Worm (Caenorhabditis elegans): ENCODE results near the gene C34F6.5.

C34F6.5 gene

DNA sequence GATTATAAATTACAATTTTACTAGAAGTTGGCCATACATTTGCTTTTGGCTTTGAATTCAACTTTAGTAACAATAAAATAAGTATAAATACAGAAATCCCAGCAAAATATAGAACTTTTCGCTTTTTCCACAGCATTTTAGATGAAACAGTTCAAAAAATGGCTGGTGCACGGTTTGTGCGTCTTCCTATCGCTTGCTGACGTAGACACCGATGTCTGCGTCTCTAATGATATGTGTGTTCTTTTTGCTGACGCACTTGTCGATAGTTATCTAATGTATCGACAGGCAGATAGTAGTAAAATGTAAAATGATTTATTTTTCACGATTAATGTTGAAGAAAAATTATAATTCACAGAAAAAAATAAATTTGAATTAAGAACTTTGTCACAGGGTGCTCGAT, 1.7 kb downstream of the C34F6.5 start, which contains the start of gene hst-2 (continued):
- no peak for TF ChIP-seq nhr-23 (tag; optimal IDR thresholded peaks at IDR 0.05)
- peak; percentile 79 to 94 for TF ChIP-seq lsy-2 (tag; optimal IDR thresholded peaks at IDR 0.05)
- TF ChIP-seq ZK546.5 (tag; optimal IDR thresholded peaks at IDR 0.05) = no peak
- peak; percentile 46 for TF ChIP-seq lin-11 (tag; optimal IDR thresholded peaks at IDR 0.05)
- peak; percentile 90 for TF ChIP-seq nhr-129 (tag; optimal IDR thresholded peaks at IDR 0.05)
- no peak for TF ChIP-seq mbf-1 (tag; optimal IDR thresholded peaks at IDR 0.05)
- peak; percentile 91 for TF ChIP-seq mab-5 (tag; optimal IDR thresholded peaks at IDR 0.05)
- no peak for TF ChIP-seq nhr-11 (tag; optimal IDR thresholded peaks at IDR 0.05)
- peak in 1 of 2 experiments; percentile 66 for TF ChIP-seq mdl-1 (tag; optimal IDR thresholded peaks at IDR 0.05)
- TF ChIP-seq elt-3 (tag; optimal IDR thresholded peaks at IDR 0.05) = no peak
- TF ChIP-seq R02D3.7 (tag; optimal IDR thresholded peaks at IDR 0.05) = peak; percentile 34
- TF ChIP-seq lin-39 (tag; optimal IDR thresholded peaks at IDR 0.05) = peak; percentile 10

ce11 chrX:11203773-11204172, 4.9 kb downstream of the C34F6.5 start, which contains the start of gene C34F6.11:
Gene C34F6.11, minus strand, starts transcription at chrX:11203932.
- TF ChIP-seq sma-3 (GFP tag; optimal IDR thresholded peaks at IDR 0.05) (no peak), crh-2 (tag; optimal IDR thresholded peaks at IDR 0.05) (peak; percentile 23), fos-1 (tag; optimal IDR thresholded peaks at IDR 0.05) (peak; percentile 39)

DNA sequence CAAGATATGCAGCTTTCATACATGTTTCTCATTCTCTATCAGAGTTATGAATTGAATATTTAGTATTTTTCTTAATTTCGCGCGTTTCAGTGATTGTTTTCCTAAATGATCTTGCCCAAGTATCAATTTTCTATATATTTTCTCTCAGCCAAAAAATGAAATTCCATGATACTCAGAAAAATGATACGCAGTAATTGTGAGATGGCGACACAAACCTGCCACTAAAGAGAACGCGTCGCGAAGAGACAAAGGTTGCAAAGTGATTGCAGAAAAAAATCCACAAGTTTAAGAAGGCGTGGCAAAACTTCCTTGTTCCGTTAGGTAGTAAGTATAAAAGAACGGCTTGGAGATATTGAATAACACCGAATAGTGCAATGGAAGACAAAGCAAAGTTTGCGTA, 7.5 kb downstream of the C34F6.5 start, which contains the start of gene col-179:
col-179 (plus strand) TSS at position 301 of the 400 bp plus-strand sequence.
- TF ChIP-seq C34F6.9 (tag; optimal IDR thresholded peaks at IDR 0.05) (no peak), aly-2 (tag; optimal IDR thresholded peaks at IDR 0.05) (no peak), gmeb-1 (tag; optimal IDR thresholded peaks at IDR 0.05) (no peak), nhr-6 (tag; optimal IDR thresholded peaks at IDR 0.05) (no peak), unc-55 (GFP tag; optimal IDR thresholded peaks at IDR 0.05) (no peak), ztf-1 (GFP tag; conservative IDR thresholded peaks at IDR 0.05) (no peak), nhr-129 (tag; optimal IDR thresholded peaks at IDR 0.05) (no peak), peb-1 (tag; optimal IDR thresholded peaks at IDR 0.05) (no peak), unc-62 (GFP tag; optimal IDR thresholded peaks at IDR 0.05) (no peak), unc-39 (tag; optimal IDR thresholded peaks at IDR 0.05) (no peak), ama-1 (optimal IDR thresholded peaks at IDR 0.05) (no peak), dmd-4 (tag; optimal IDR thresholded peaks at IDR 0.05) (no peak), mab-5 (tag; optimal IDR thresholded peaks at IDR 0.05) (no peak), nhr-237 (tag; optimal IDR thresholded peaks at IDR 0.05) (no peak), ztf-11 (tag; optimal IDR thresholded peaks at IDR 0.05) (no peak), lsy-2 (tag; optimal IDR thresholded peaks at IDR 0.05) (no peak), ceh-82 (tag; optimal IDR thresholded peaks at IDR 0.05) (no peak), sma-3 (GFP tag; optimal IDR thresholded peaks at IDR 0.05) (no peak), ceh-16 (tag; optimal IDR thresholded peaks at IDR 0.05) (no peak)

DNA sequence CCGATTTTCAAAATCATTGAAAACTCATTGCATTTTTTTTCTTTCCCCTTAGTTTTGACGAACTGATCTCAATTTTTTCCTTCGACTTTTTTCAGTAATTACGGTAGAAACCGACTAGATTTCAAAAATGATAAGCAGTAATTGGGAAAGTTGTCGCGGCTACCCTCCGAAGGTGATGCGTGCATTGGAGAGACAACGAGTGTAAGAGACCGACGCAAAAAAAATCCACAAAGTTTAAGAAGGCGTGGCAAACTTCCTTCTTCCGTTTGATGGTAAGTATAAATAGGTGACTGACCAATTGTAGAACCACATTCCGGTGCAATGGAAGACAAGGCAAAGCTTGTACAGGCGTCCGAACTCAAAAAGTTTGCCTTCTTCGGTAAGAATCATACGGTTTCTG, 9.5 kb downstream of the C34F6.5 start, which contains the start of gene col-178:
col-178 (plus strand) TSS at position 301 of the 400 bp plus-strand sequence.
- TF ChIP-seq nhr-77 (tag; optimal IDR thresholded peaks at IDR 0.05) (no peak), blmp-1 (tag; optimal IDR thresholded peaks at IDR 0.05; ENCODE audit: insufficient read depth) (no peak), F13H6.1 (tag; optimal IDR thresholded peaks at IDR 0.05) (no peak)

DNA sequence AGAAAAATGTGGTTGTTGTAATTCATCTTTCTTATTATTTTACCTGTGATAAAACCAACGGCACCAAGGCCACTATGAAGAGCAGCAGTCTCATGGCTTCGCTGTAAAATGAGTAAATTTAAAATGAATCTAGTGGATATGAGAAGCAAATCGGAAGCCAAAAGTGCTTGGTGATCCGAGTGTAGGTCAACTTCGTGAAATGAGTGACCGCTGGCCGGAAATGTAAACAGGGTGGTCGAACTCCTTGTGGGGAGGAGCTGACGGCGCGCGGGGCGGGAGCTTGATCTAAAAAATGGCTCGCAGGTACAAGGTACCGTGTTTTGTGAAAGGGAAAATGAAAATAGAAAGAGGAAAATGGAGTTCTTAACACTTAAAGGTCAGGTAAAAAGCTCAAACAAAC, 11.9 kb downstream of the C34F6.5 start, which contains the start of gene C34F6.1:
C34F6.1 (minus strand) TSS at position 101 of the 400 bp plus-strand sequence.
- no peak for TF ChIP-seq aly-2 (tag; optimal IDR thresholded peaks at IDR 0.05)
- TF ChIP-seq lin-13 (GFP tag; optimal IDR thresholded peaks at IDR 0.05) = no peak
- TF ChIP-seq lin-11 (tag; optimal IDR thresholded peaks at IDR 0.05) = no peak
- no peak for TF ChIP-seq mab-5 (tag; optimal IDR thresholded peaks at IDR 0.05)
- TF ChIP-seq ama-1 (optimal IDR thresholded peaks at IDR 0.05) = no peak
- TF ChIP-seq dmd-4 (tag; optimal IDR thresholded peaks at IDR 0.05) = no peak
- TF ChIP-seq egl-27 (tag; optimal IDR thresholded peaks at IDR 0.05) = no peak
- no peak for TF ChIP-seq gmeb-1 (tag; optimal IDR thresholded peaks at IDR 0.05)
- no peak for TF ChIP-seq ztf-4 (tag; optimal IDR thresholded peaks at IDR 0.05)
- TF ChIP-seq ZK546.5 (tag; optimal IDR thresholded peaks at IDR 0.05) = no peak
- TF ChIP-seq sem-4 (tag; optimal IDR thresholded peaks at IDR 0.05) = no peak
- TF ChIP-seq ztf-1 (GFP tag; conservative IDR thresholded peaks at IDR 0.05) = no peak
- TF ChIP-seq ztf-11 (tag; optimal IDR thresholded peaks at IDR 0.05) = no peak
- no peak for TF ChIP-seq nhr-6 (tag; optimal IDR thresholded peaks at IDR 0.05)
